Fruit fly (Drosophila melanogaster) whole organism, embryonic: ENCODE data around the gene Nnp-1.

Experiments
- Bdp1 ChIP-seq: fragments of 200-800 bp; sonication (Bioruptor generic); optimal IDR thresholded peaks from 3 replicates; lab custom pipeline; 2016; ENCODE audit warnings: missing biosample characterization, missing genetic modification characterization
- Bgb ChIP-seq: fragments of 200-800 bp; sonication (Bioruptor generic); IDR thresholded peaks from 2 replicates; pipeline ENCODE4 v1.3.6; 2022; ENCODE audit warnings: missing biosample characterization, missing genetic modification characterization; ENCODE audit not compliant: partially characterized antibody
- CG1024 ChIP-seq: fragments of 200-800 bp; sonication (Bioruptor generic); IDR thresholded peaks from 2 replicates; pipeline ENCODE4 v1.3.6; 2022; ENCODE audit warnings: missing biosample characterization, missing genetic modification characterization
- CG10267 ChIP-seq: fragments of 200-800 bp; sonication (Bioruptor generic); optimal IDR thresholded peaks from 2 replicates; lab custom pipeline; 2018; ENCODE audit warnings: missing biosample characterization, mild to moderate bottlenecking, missing genetic modification characterization, moderate library complexity
- CG11695 ChIP-seq: fragments of 200-800 bp; sonication (Bioruptor generic); IDR thresholded peaks from 3 replicates; pipeline ENCODE4 v1.3.6; 2022; ENCODE audit warnings: missing biosample characterization, missing genetic modification characterization
- CG12299 ChIP-seq: fragments of 200-800 bp; sonication (Bioruptor generic); optimal IDR thresholded peaks from 2 replicates; lab custom pipeline; 2018; ENCODE audit warnings: missing biosample characterization, mild to moderate bottlenecking, missing genetic modification characterization
- CG13894 ChIP-seq: fragments of 200-800 bp; sonication (Bioruptor generic); optimal IDR thresholded peaks from 3 replicates; lab custom pipeline; 2018; ENCODE audit warnings: missing biosample characterization, mild to moderate bottlenecking, missing genetic modification characterization, moderate library complexity
- CG14441 ChIP-seq: fragments of 200-800 bp; sonication (Bioruptor generic); IDR thresholded peaks from 2 replicates; pipeline ENCODE4 v1.3.6; 2022; ENCODE audit warnings: missing biosample characterization, missing genetic modification characterization
- CG15269 ChIP-seq: fragments of 200-800 bp; sonication (Bioruptor generic); optimal IDR thresholded peaks from 2 replicates; lab custom pipeline; 2018; ENCODE audit warnings: missing biosample characterization, mild to moderate bottlenecking, missing genetic modification characterization, moderate library complexity
- CG1529 ChIP-seq: fragments of 200-800 bp; sonication (Bioruptor generic); optimal IDR thresholded peaks from 3 replicates; lab custom pipeline; 2018; ENCODE audit warnings: missing biosample characterization, missing genetic modification characterization
- CG16813 ChIP-seq: fragments of 200-800 bp; sonication (Bioruptor generic); IDR thresholded peaks from 3 replicates; pipeline ENCODE4 v1.3.6; 2022; ENCODE audit warnings: missing biosample characterization, missing genetic modification characterization; ENCODE audit not compliant: partially characterized antibody
- CG17328 ChIP-seq: fragments of 200-800 bp; sonication (Bioruptor generic); IDR thresholded peaks from 2 replicates; pipeline ENCODE4 v1.3.6; 2022; ENCODE audit warnings: missing biosample characterization, missing genetic modification characterization
- CG17612 ChIP-seq: fragments of 200-800 bp; sonication (Bioruptor generic); IDR thresholded peaks from 2 replicates; pipeline ENCODE4 v1.3.6; 2022; ENCODE audit warnings: missing biosample characterization, missing genetic modification characterization
- CG2875 ChIP-seq: fragments of 200-800 bp; sonication (Bioruptor generic); optimal IDR thresholded peaks from 2 replicates; lab custom pipeline; 2017; ENCODE audit warnings: missing biosample characterization, mild to moderate bottlenecking, missing genetic modification characterization, missing genetic modification reagents
- CG30403 ChIP-seq: fragments of 200-800 bp; sonication (Bioruptor generic); optimal IDR thresholded peaks from 3 replicates; lab custom pipeline; 2016; ENCODE audit warnings: missing biosample characterization, missing genetic modification characterization
- CG4820 ChIP-seq: fragments of 200-800 bp; sonication (Bioruptor generic); optimal IDR thresholded peaks from 3 replicates; lab custom pipeline; 2016; ENCODE audit warnings: missing biosample characterization, missing genetic modification characterization
- CG6854 ChIP-seq: fragments of 200-800 bp; sonication (Bioruptor generic); optimal IDR thresholded peaks from 3 replicates; lab custom pipeline; 2017; ENCODE audit warnings: missing biosample characterization, mild to moderate bottlenecking, missing genetic modification characterization
- CG8281 ChIP-seq: fragments of 200-800 bp; sonication (Bioruptor generic); optimal IDR thresholded peaks from 2 replicates; lab custom pipeline; 2018; ENCODE audit warnings: missing biosample characterization, mild to moderate bottlenecking, missing genetic modification characterization, moderate library complexity
- CG8388 ChIP-seq: fragments of 200-800 bp; sonication (Bioruptor generic); optimal IDR thresholded peaks from 2 replicates; lab custom pipeline; 2019; ENCODE audit warnings: missing biosample characterization, mild to moderate bottlenecking, missing genetic modification characterization, moderate library complexity
- CrebB ChIP-seq: fragments of 200-800 bp; sonication (Bioruptor generic); optimal IDR thresholded peaks from 3 replicates; lab custom pipeline; 2018; ENCODE audit warnings: missing biosample characterization, mild to moderate bottlenecking, missing genetic modification characterization
- HHEX ChIP-seq: fragments of 200-800 bp; sonication (Bioruptor generic); optimal IDR thresholded peaks from 3 replicates; lab custom pipeline; 2017; ENCODE audit warnings: missing biosample characterization, mild to moderate bottlenecking, missing genetic modification characterization, missing genetic modification reagents
- HLH54F ChIP-seq: fragments of 200-800 bp; sonication (Bioruptor generic); optimal IDR thresholded peaks from 3 replicates; lab custom pipeline; 2016; ENCODE audit warnings: missing biosample characterization, missing genetic modification characterization
- HLHmδ ChIP-seq: fragments of 200-800 bp; sonication (Bioruptor generic); optimal IDR thresholded peaks from 2 replicates; lab custom pipeline; 2018; ENCODE audit warnings: missing biosample characterization, mild to moderate bottlenecking, missing genetic modification characterization, moderate library complexity
- Hmr ChIP-seq: fragments of 200-800 bp; sonication (Bioruptor generic); optimal IDR thresholded peaks from 3 replicates; lab custom pipeline; 2017; ENCODE audit warnings: mild to moderate bottlenecking, missing biosample characterization, missing genetic modification reagents, missing genetic modification characterization
- Hmx ChIP-seq: fragments of 200-800 bp; sonication (Bioruptor generic); optimal IDR thresholded peaks from 2 replicates; lab custom pipeline; 2016; ENCODE audit warnings: missing biosample characterization, missing genetic modification characterization
- Lhr ChIP-seq: fragments of 200-800 bp; sonication (Bioruptor generic); optimal IDR thresholded peaks from 3 replicates; lab custom pipeline; 2017; ENCODE audit warnings: mild to moderate bottlenecking, missing biosample characterization, missing genetic modification reagents, missing genetic modification characterization
- MBD-R2 ChIP-seq: fragments of 200-800 bp; sonication (Bioruptor generic); IDR thresholded peaks from 2 replicates; pipeline ENCODE4 v1.3.6; 2022; ENCODE audit warnings: missing biosample characterization, missing genetic modification characterization
- NC2β ChIP-seq: fragments of 200-800 bp; sonication (Bioruptor generic); optimal IDR thresholded peaks from 2 replicates; lab custom pipeline; 2016; ENCODE audit warnings: missing biosample characterization, missing genetic modification characterization
- Neu2 ChIP-seq: fragments of 200-800 bp; sonication (Bioruptor generic); optimal IDR thresholded peaks from 3 replicates; lab custom pipeline; 2016; ENCODE audit warnings: missing biosample characterization, missing genetic modification characterization, borderline replicate concordance
- Ptx1 ChIP-seq: fragments of 200-800 bp; sonication (Bioruptor generic); IDR thresholded peaks from 2 replicates; pipeline ENCODE4 v1.3.6; 2022; ENCODE audit warnings: missing biosample characterization, missing genetic modification characterization
- Sox102F ChIP-seq: fragments of 200-800 bp; sonication (Bioruptor generic); optimal IDR thresholded peaks from 2 replicates; lab custom pipeline; 2018; ENCODE audit warnings: missing biosample characterization, mild to moderate bottlenecking, missing genetic modification characterization, moderate library complexity
- Spps ChIP-seq: fragments of 200-800 bp; sonication (Bioruptor generic); optimal IDR thresholded peaks from 2 replicates; lab custom pipeline; 2018; ENCODE audit warnings: missing biosample characterization, mild to moderate bottlenecking, missing genetic modification characterization
- Ssrp ChIP-seq: fragments of 200-800 bp; sonication (Bioruptor generic); optimal IDR thresholded peaks from 2 replicates; lab custom pipeline; 2018; ENCODE audit warnings: missing biosample characterization, mild to moderate bottlenecking, missing genetic modification characterization, moderate library complexity
- YL-1 ChIP-seq: fragments of 200-800 bp; sonication (Bioruptor generic); optimal IDR thresholded peaks from 3 replicates; lab custom pipeline; 2017; ENCODE audit warnings: missing biosample characterization, mild to moderate bottlenecking, missing genetic modification characterization
- aop ChIP-seq: fragments of 200-800 bp; sonication (Bioruptor generic); IDR thresholded peaks from 2 replicates; pipeline ENCODE4 v1.3.6; 2022; ENCODE audit warnings: missing biosample characterization, missing genetic modification characterization
- cwo ChIP-seq: fragments of 200-800 bp; sonication (Bioruptor generic); optimal IDR thresholded peaks from 3 replicates; lab custom pipeline; 2017; ENCODE audit warnings: missing biosample characterization, missing genetic modification characterization, mild to moderate bottlenecking, moderate library complexity, missing genetic modification reagents
- dm ChIP-seq: fragments of 200-800 bp; sonication (Bioruptor generic); optimal IDR thresholded peaks from 3 replicates; lab custom pipeline; 2016; ENCODE audit warnings: missing biosample characterization, missing genetic modification characterization
- eve ChIP-seq, 2 experiments: fragments of >200 bp; optimal IDR thresholded peaks; 2 replicates each; lab custom pipeline; 2017; ENCODE audit warnings: missing biosample characterization in 2 of 2, missing genetic modification characterization in 2 of 2
- eyg ChIP-seq: fragments of 200-800 bp; sonication (Bioruptor generic); optimal IDR thresholded peaks from 3 replicates; lab custom pipeline; 2016; ENCODE audit warnings: missing biosample characterization, missing genetic modification characterization
- fd102C ChIP-seq: fragments of 200-800 bp; sonication (Bioruptor generic); optimal IDR thresholded peaks from 2 replicates; lab custom pipeline; 2018; ENCODE audit warnings: missing biosample characterization, mild to moderate bottlenecking, missing genetic modification characterization, moderate library complexity
- gsb ChIP-seq: fragments of 200-800 bp; sonication (Bioruptor generic); IDR thresholded peaks from 2 replicates; pipeline ENCODE4 v1.3.6; 2022; ENCODE audit warnings: missing biosample characterization, missing genetic modification characterization
- maf-S ChIP-seq: fragments of 200-800 bp; sonication (Bioruptor generic); optimal IDR thresholded peaks from 2 replicates; lab custom pipeline; 2016; ENCODE audit warnings: missing biosample characterization, missing genetic modification characterization
- mirr ChIP-seq: fragments of 200-800 bp; sonication (Bioruptor generic); optimal IDR thresholded peaks from 3 replicates; lab custom pipeline; 2018; ENCODE audit warnings: missing biosample characterization, mild to moderate bottlenecking, missing genetic modification characterization
- prd ChIP-seq, 3 experiments: fragments of >200 bp in 2 of 3; fragments of 200-800 bp in 1 of 3; sonication (Bioruptor generic) in 1 of 3; optimal IDR thresholded peaks in 2 of 3; IDR thresholded peaks in 1 of 3; 2 replicates in 2 of 3; 3 replicates in 1 of 3; pipeline versions ENCODE4 v1.3.6 to Lab custom; 2017 to 2022; ENCODE audit warnings: missing biosample characterization in 1 of 3, missing genetic modification characterization in 1 of 3
- row ChIP-seq: fragments of 200-800 bp; sonication (Bioruptor generic); IDR thresholded peaks from 3 replicates; pipeline ENCODE4 v1.3.6; 2022; ENCODE audit warnings: missing biosample characterization, missing genetic modification characterization
- slp2 ChIP-seq: fragments of 200-800 bp; sonication (Bioruptor generic); optimal IDR thresholded peaks from 2 replicates; lab custom pipeline; 2016; ENCODE audit warnings: missing biosample characterization, missing genetic modification characterization
- sqz ChIP-seq: fragments of 200-800 bp; sonication (Bioruptor generic); optimal IDR thresholded peaks from 3 replicates; lab custom pipeline; 2018; ENCODE audit warnings: missing biosample characterization, mild to moderate bottlenecking, missing genetic modification characterization
- wdn ChIP-seq: fragments of 200-800 bp; sonication (Bioruptor generic); IDR thresholded peaks from 2 replicates; pipeline ENCODE4 v1.3.6; 2022; ENCODE audit warnings: missing biosample characterization, missing genetic modification characterization
- zfh1 ChIP-seq: fragments of 200-800 bp; sonication (Bioruptor generic); IDR thresholded peaks from 3 replicates; pipeline ENCODE4 v1.3.6; 2022; ENCODE audit warnings: missing biosample characterization, missing genetic modification characterization

Nnp-1 gene

dm6 chr2L:13398614-13399161 is 32.7 kb upstream of the Nnp-1 start, which contains the start of the genes CG10859 and CG7110 (continued):
- TF ChIP-seq fd102C = peak; percentile 7
- TF ChIP-seq CG13894 (tag; lab: Kevin White, UChicago) = peak; percentile 7
- TF ChIP-seq slp2 (GFP tag; lab: Kevin White, UChicago) = no peak
- TF ChIP-seq Bdp1 (GFP tag; lab: Kevin White, UChicago) = no peak
- TF ChIP-seq aop = 0 out of 2 replicates have a peak, but pooled peaks have one; percentile 9
- peak; percentile 60 for TF ChIP-seq dm (GFP tag; lab: Kevin White, UChicago)
- peak; percentile 55 for TF ChIP-seq mirr (GFP tag; lab: Kevin White, UChicago)
- TF ChIP-seq CG1529 (GFP tag; lab: Kevin White, UChicago) = peak; percentile 3
- TF ChIP-seq CG11695 (GFP tag; lab: Robert Waterston, UW) = no peak
- TF ChIP-seq Ssrp (tag; lab: Kevin White, UChicago) = no peak
- TF ChIP-seq CG30403 (GFP tag; lab: Kevin White, UChicago) = no peak
- peak; percentile 45 for TF ChIP-seq NC2β (GFP tag; lab: Kevin White, UChicago)
- TF ChIP-seq CG8388 (GFP tag; lab: Kevin White, UChicago) = peak; percentile 35
- TF ChIP-seq YL-1 (GFP tag; lab: Kevin White, UChicago) = peak; percentile 78
- no peak for TF ChIP-seq prd (optimal IDR thresholded peaks at IDR 0.05; lab: Kevin White, UChicago)
- no peak for TF ChIP-seq prd (GFP tag; IDR thresholded peaks at IDR 0.05; lab: Robert Waterston, UW)
- no peak for TF ChIP-seq Sox102F (GFP tag; lab: Kevin White, UChicago)
- TF ChIP-seq wdn (GFP tag; lab: Robert Waterston, UW) = no peak
- peak; percentile 60 for TF ChIP-seq CG10267 (tag; lab: Kevin White, UChicago)
- peak; percentile 50 for TF ChIP-seq Lhr (GFP tag; lab: Kevin White, UChicago)
- peak; percentile 62 for TF ChIP-seq HLHmδ
- peak; percentile 45 for TF ChIP-seq CG12299 (tag; lab: Kevin White, UChicago)
- no peak for TF ChIP-seq sqz
- TF ChIP-seq CG6854 (GFP tag; lab: Kevin White, UChicago) = no peak
- TF ChIP-seq CG17612 (GFP tag; lab: Robert Waterston, UW) = no peak
- TF ChIP-seq gsb = no peak
- 0 out of 3 replicates have a peak, but pooled peaks have one; percentile 16 for TF ChIP-seq row
- peak; percentile 29; the same call in 1 of the 2 replicates for TF ChIP-seq Bgb (GFP tag; lab: Robert Waterston, UW)
- no peak for TF ChIP-seq zfh1 (GFP tag; lab: Robert Waterston, UW)
- no peak for TF ChIP-seq HLH54F (GFP tag; lab: Kevin White, UChicago)
- peak; percentile 33 for TF ChIP-seq CG15269 (tag; lab: Kevin White, UChicago)
- TF ChIP-seq CG14441 (GFP tag; lab: Robert Waterston, UW) = no peak
- TF ChIP-seq CG8281 (tag; lab: Kevin White, UChicago) = no peak
- TF ChIP-seq Ptx1 (GFP tag; lab: Robert Waterston, UW) = no peak
- TF ChIP-seq Neu2 (GFP tag; lab: Kevin White, UChicago) = no peak
- no peak for TF ChIP-seq Hmx (GFP tag; lab: Kevin White, UChicago)
- peak; percentile 48; the same call in 1 of the 2 replicates for TF ChIP-seq MBD-R2 (GFP tag; lab: Robert Waterston, UW)
- peak; percentile 14; the same call in 1 of the 2 replicates for TF ChIP-seq CG17328 (GFP tag; lab: Robert Waterston, UW)
- peak; percentile 36 for TF ChIP-seq CrebB (tag; lab: Kevin White, UChicago)
- TF ChIP-seq Hmr (GFP tag; lab: Kevin White, UChicago) = peak; percentile 66
- TF ChIP-seq eyg (GFP tag; lab: Kevin White, UChicago) = no peak
- no peak for TF ChIP-seq CG4820 (GFP tag; lab: Kevin White, UChicago)
- TF ChIP-seq Spps (tag; lab: Kevin White, UChicago) = no peak
- no peak for TF ChIP-seq maf-S (GFP tag; lab: Kevin White, UChicago)
- TF ChIP-seq HHEX (GFP tag; lab: Kevin White, UChicago) = peak; percentile 32
- no peak for TF ChIP-seq CG16813 (GFP tag; lab: Robert Waterston, UW)
- TF ChIP-seq CG1024 (GFP tag; lab: Robert Waterston, UW) = peak; percentile 21; the same call in 1 of the 2 replicates
- no peak for TF ChIP-seq eve (GFP tag; optimal IDR thresholded peaks at IDR 0.05; lab: Kevin White, UChicago)
- TF ChIP-seq CG2875 = peak; percentile 26
- TF ChIP-seq cwo = no peak
